Fruit fly (Drosophila melanogaster) whole organism, prepupa: ENCODE measurements around the gene Rel.

Experiments used
- CG10669 ChIP-seq: fragments of 200-800 bp; sonication (Bioruptor generic); optimal IDR thresholded peaks from 3 replicates; lab custom pipeline; 2018; ENCODE audit warnings: missing biosample characterization, mild to moderate bottlenecking, missing genetic modification characterization, moderate library complexity
- CG11902 ChIP-seq: fragments of 200-800 bp; sonication (Bioruptor generic); optimal IDR thresholded peaks from 3 replicates; lab custom pipeline; 2016; ENCODE audit warnings: missing biosample characterization, missing genetic modification characterization
- CG15336 ChIP-seq: fragments of 200-800 bp; sonication (Bioruptor generic); IDR thresholded peaks from 2 replicates; pipeline ENCODE4 v1.3.6; 2022; ENCODE audit warnings: missing biosample characterization, missing genetic modification characterization
- CG1621 ChIP-seq: fragments of 200-800 bp; sonication (Bioruptor generic); optimal IDR thresholded peaks from 3 replicates; lab custom pipeline; 2018; ENCODE audit warnings: missing biosample characterization, mild to moderate bottlenecking, missing genetic modification characterization
- CG3032 ChIP-seq: fragments of 200-800 bp; optimal IDR thresholded peaks from 2 replicates; lab custom pipeline; 2019; ENCODE audit warnings: missing biosample characterization, mild to moderate bottlenecking, missing genetic modification characterization, moderate library complexity
- CG32006 ChIP-seq: fragments of 200-800 bp; sonication (Bioruptor generic); optimal IDR thresholded peaks from 3 replicates; lab custom pipeline; 2017; ENCODE audit warnings: missing biosample characterization, mild to moderate bottlenecking, missing genetic modification characterization
- CG6163 ChIP-seq: fragments of 200-800 bp; sonication (Bioruptor generic); IDR thresholded peaks from 3 replicates; pipeline ENCODE4 v1.3.6; 2022; ENCODE audit warnings: missing biosample characterization, missing genetic modification characterization
- CG6276 ChIP-seq: fragments of 200-800 bp; sonication (Bioruptor generic); optimal IDR thresholded peaks from 2 replicates; lab custom pipeline; 2017; ENCODE audit warnings: missing biosample characterization, mild to moderate bottlenecking, missing genetic modification characterization
- CG6854 ChIP-seq: fragments of 200-800 bp; sonication (Bioruptor generic); optimal IDR thresholded peaks from 2 replicates; lab custom pipeline; 2017; ENCODE audit warnings: missing biosample characterization, mild to moderate bottlenecking, missing genetic modification characterization
- CG8319 ChIP-seq: fragments of 200-800 bp; sonication (Bioruptor generic); optimal IDR thresholded peaks from 3 replicates; lab custom pipeline; 2016; ENCODE audit warnings: missing biosample characterization, missing genetic modification characterization
- CG8632 ChIP-seq: fragments of 200-800 bp; sonication (Bioruptor generic); optimal IDR thresholded peaks from 3 replicates; lab custom pipeline; 2016; ENCODE audit warnings: missing biosample characterization, missing genetic modification characterization
- Eip75B ChIP-seq: fragments of 200-800 bp; sonication (Bioruptor generic); optimal IDR thresholded peaks from 3 replicates; lab custom pipeline; 2016; ENCODE audit warnings: missing biosample characterization, missing genetic modification characterization
- Eip78C ChIP-seq: fragments of 200-800 bp; sonication (Bioruptor generic); peaks from one replicate; lab custom pipeline; 2016; ENCODE audit warnings: missing biosample characterization, missing genetic modification characterization
- Ets21C ChIP-seq: fragments of 200-800 bp; sonication (Bioruptor generic); optimal IDR thresholded peaks from 3 replicates; lab custom pipeline; 2016; ENCODE audit warnings: missing biosample characterization, missing genetic modification characterization
- Ets96B ChIP-seq: fragments of 200-800 bp; optimal IDR thresholded peaks from 2 replicates; lab custom pipeline; 2019; ENCODE audit warnings: missing biosample characterization, mild to moderate bottlenecking, missing genetic modification characterization, moderate library complexity
- Hr38 ChIP-seq: sonication (Bioruptor generic); optimal IDR thresholded peaks from 2 replicates; lab custom pipeline; 2016; ENCODE audit warnings: missing biosample characterization, missing genetic modification characterization
- Hr39 ChIP-seq: fragments of 200-800 bp; sonication (Bioruptor generic); optimal IDR thresholded peaks from 2 replicates; lab custom pipeline; 2016; ENCODE audit warnings: missing biosample characterization, missing genetic modification characterization
- Hr4 ChIP-seq: fragments of 200-800 bp; sonication (Bioruptor generic); optimal IDR thresholded peaks from 3 replicates; lab custom pipeline; 2016; ENCODE audit warnings: missing biosample characterization, missing genetic modification characterization
- Met ChIP-seq: fragments of 200-800 bp; sonication (Bioruptor generic); optimal IDR thresholded peaks from 3 replicates; lab custom pipeline; 2016; ENCODE audit warnings: missing biosample characterization, missing genetic modification characterization
- Smox ChIP-seq: fragments of 200-800 bp; sonication (Bioruptor generic); optimal IDR thresholded peaks from 3 replicates; lab custom pipeline; 2016; ENCODE audit warnings: missing biosample characterization, missing genetic modification characterization
- Sox14 ChIP-seq: fragments of 200-800 bp; sonication (Bioruptor generic); optimal IDR thresholded peaks from 3 replicates; lab custom pipeline; 2016; ENCODE audit warnings: missing biosample characterization, missing genetic modification characterization
- Sox15 ChIP-seq: fragments of 200-800 bp; sonication (Bioruptor generic); optimal IDR thresholded peaks from 3 replicates; lab custom pipeline; 2016; ENCODE audit warnings: missing biosample characterization, missing genetic modification characterization
- achi ChIP-seq: fragments of 200-800 bp; sonication (Bioruptor generic); optimal IDR thresholded peaks from 3 replicates; lab custom pipeline; 2016; ENCODE audit warnings: missing biosample characterization, missing genetic modification characterization
- acj6 ChIP-seq: fragments of 200-800 bp; sonication (Bioruptor generic); optimal IDR thresholded peaks from 3 replicates; lab custom pipeline; 2016; ENCODE audit warnings: missing biosample characterization, missing genetic modification characterization
- dac ChIP-seq: fragments of 200-800 bp; sonication (Bioruptor generic); optimal IDR thresholded peaks from 2 replicates; lab custom pipeline; 2017; ENCODE audit warnings: missing biosample characterization, mild to moderate bottlenecking, missing genetic modification characterization
- dsx ChIP-seq: fragments of 200-800 bp; optimal IDR thresholded peaks from 3 replicates; lab custom pipeline; 2019; ENCODE audit warnings: missing biosample characterization, mild to moderate bottlenecking, missing genetic modification characterization, moderate library complexity; ENCODE audit not compliant: poor library complexity, severe bottlenecking
- esn ChIP-seq: fragments of 200-800 bp; sonication (Bioruptor generic); optimal IDR thresholded peaks from 2 replicates; lab custom pipeline; 2016; ENCODE audit warnings: missing biosample characterization, mild to moderate bottlenecking, missing genetic modification characterization, moderate library complexity
- fd59A ChIP-seq: fragments of 200-800 bp; sonication (Bioruptor generic); optimal IDR thresholded peaks from 2 replicates; lab custom pipeline; 2017; ENCODE audit warnings: missing biosample characterization, mild to moderate bottlenecking, missing genetic modification characterization, missing genetic modification reagents
- fkh ChIP-seq: fragments of 200-800 bp; sonication (Bioruptor generic); optimal IDR thresholded peaks from 3 replicates; lab custom pipeline; 2017; ENCODE audit warnings: missing biosample characterization, mild to moderate bottlenecking, missing genetic modification characterization, moderate library complexity
- lz ChIP-seq: fragments of 200-800 bp; sonication (Bioruptor generic); optimal IDR thresholded peaks from 3 replicates; lab custom pipeline; 2016; ENCODE audit warnings: missing biosample characterization, missing genetic modification characterization
- net ChIP-seq: fragments of 200-800 bp; sonication (Bioruptor generic); optimal IDR thresholded peaks from 3 replicates; lab custom pipeline; 2016; ENCODE audit warnings: missing biosample characterization, missing genetic modification characterization
- pdm3 ChIP-seq: fragments of 200-800 bp; sonication (Bioruptor generic); optimal IDR thresholded peaks from 3 replicates; lab custom pipeline; 2016; ENCODE audit warnings: missing biosample characterization, missing genetic modification characterization
- ss ChIP-seq, 2 experiments: fragments of 200-800 bp; sonication (Bioruptor generic); optimal IDR thresholded peaks; 2 replicates in 1 of 2; 3 replicates in 1 of 2; lab custom pipeline; 2017 to 2018; ENCODE audit warnings: mild to moderate bottlenecking in 2 of 2, missing biosample characterization in 2 of 2, missing genetic modification characterization in 2 of 2, moderate library complexity in 1 of 2

Rel gene

dm6 chr3R:9010695-9011094, 37.1 kb downstream of the Rel start:
- TF ChIP-seq CG15336 (GFP tag; lab: Robert Waterston, UW), result 0 out of 2 replicates have a peak, but pooled peaks have one; percentile 13
- TF ChIP-seq Hr4, result no peak

- TF ChIP-seq CG6854 (GFP tag; lab: Kevin White, UChicago) (no peak), CG8632 (GFP tag; lab: Kevin White, UChicago) (no peak), Smox (GFP tag; lab: Kevin White, UChicago) (no peak), Ets21C (no peak), CG1621 (peak; percentile 67), net (GFP tag; lab: Kevin White, UChicago) (no peak), Ets96B (tag; lab: Kevin White, UChicago) (peak; percentile 13), fd59A (no peak), Sox14 (GFP tag; lab: Kevin White, UChicago) (peak; percentile 47), Eip78C (peak; percentile 60), achi (no peak), fkh (GFP tag; lab: Kevin White, UChicago) (peak; percentile 39), Hr38 (GFP tag; lab: Kevin White, UChicago) (no peak), CG3032 (tag; lab: Kevin White, UChicago) (peak; percentile 16), CG6163 (GFP tag; lab: Robert Waterston, UW) (0 out of 3 replicates have a peak, but pooled peaks have one; percentile 23), CG10669 (GFP tag; lab: Kevin White, UChicago) (no peak)
Observed at dm6 chr3R:9008202-9008601, 39.6 kb downstream of the Rel start, which contains the start of gene CG11983. CG11983 (plus strand) TSS chr3R:9008321.

- TF ChIP-seq ss (GFP tag; optimal IDR thresholded peaks at IDR 0.05; lab: Kevin White, UChicago) (no peak), CG6276 (GFP tag; lab: Kevin White, UChicago) (no peak), dac (GFP tag; lab: Kevin White, UChicago) (no peak), fkh (GFP tag; lab: Kevin White, UChicago) (no peak), lz (GFP tag; lab: Kevin White, UChicago) (no peak), CG8319 (GFP tag; lab: Kevin White, UChicago) (no peak), Hr39 (GFP tag; lab: Kevin White, UChicago) (no peak), Eip75B (no peak), CG11902 (GFP tag; lab: Kevin White, UChicago) (no peak), Sox15 (no peak), acj6 (GFP tag; lab: Kevin White, UChicago) (no peak), Met (GFP tag; lab: Kevin White, UChicago) (no peak), CG1621 (no peak), fd59A (no peak), CG32006 (GFP tag; lab: Kevin White, UChicago) (no peak), Hr38 (GFP tag; lab: Kevin White, UChicago) (no peak), pdm3 (GFP tag; lab: Kevin White, UChicago) (no peak)
Observed at dm6 chr3R:9007258-9007657, 40.5 kb downstream of the Rel start.

dm6 chr3R:9006129-9006528, 41.6 kb downstream of the Rel start, which contains the start of the genes Prosbeta3 and Iru:
Prosbeta3 (minus strand) TSS chr3R:9006226.
Iru (plus strand) TSS chr3R:9006456.
- TF ChIP-seq fkh (GFP tag; lab: Kevin White, UChicago) (peak; percentile 86), esn (GFP tag; lab: Kevin White, UChicago) (peak; percentile 2), Sox14 (GFP tag; lab: Kevin White, UChicago) (peak; percentile 13), dsx (GFP tag; lab: Kevin White, UChicago) (peak; percentile 53), Eip78C (peak; percentile 64), CG6854 (GFP tag; lab: Kevin White, UChicago) (no peak), ss (GFP tag; optimal IDR thresholded peaks at IDR 0.05; lab: Kevin White, UChicago) (no peak)
